Fruit fly (Drosophila melanogaster): Measurements from ENCODE around the gene CG13625.

CG13625 gene

DNA sequence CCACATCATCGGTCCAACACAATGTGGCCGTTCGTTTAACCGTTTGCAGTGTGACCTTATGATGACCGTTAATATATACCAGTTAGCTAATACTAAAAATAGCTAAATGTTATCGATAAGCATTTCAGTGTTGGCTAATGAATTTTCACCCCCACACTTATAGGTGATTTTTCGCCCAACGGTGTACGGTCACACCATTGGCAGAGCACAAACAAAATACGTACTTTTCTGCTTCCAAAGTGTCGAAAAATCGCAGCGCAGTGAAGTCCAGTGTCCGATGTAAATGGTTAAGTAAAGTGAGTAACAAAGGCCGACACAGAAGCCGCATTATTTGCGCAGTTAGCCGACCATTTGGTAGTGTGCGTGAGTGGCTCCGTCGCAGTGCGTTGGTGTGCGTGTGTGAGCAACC is 40.6 kb upstream of the CG13625 start, which contains the start of the genes Syx18 and atl (continued):
- TF ChIP-seq sug (tag; optimal IDR thresholded peaks at IDR 0.05) (peak; percentile 35), slou (GFP tag; optimal IDR thresholded peaks at IDR 0.05) (no peak), D (optimal IDR thresholded peaks at IDR 0.05) (peak; percentile 82), D (GFP tag; optimal IDR thresholded peaks at IDR 0.05) (no peak), CG4328 (GFP tag; optimal IDR thresholded peaks at IDR 0.05) (no peak), dati (GFP tag; IDR thresholded peaks at IDR 0.05) (no peak), Sin3A (optimal IDR thresholded peaks at IDR 0.05) (peak; percentile 78), CG7786 (GFP tag; optimal IDR thresholded peaks at IDR 0.05) (no peak), GATAe (GFP tag; conservative IDR thresholded peaks at IDR 0.05) (no peak), CG2889 (GFP tag; IDR thresholded peaks at IDR 0.05) (no peak), CG1529 (GFP tag; optimal IDR thresholded peaks at IDR 0.05) (no peak), CG2678 (tag; optimal IDR thresholded peaks at IDR 0.05) (no peak), pnt (GFP tag; optimal IDR thresholded peaks at IDR 0.05) (no peak), inv (GFP tag; IDR thresholded peaks at IDR 0.05; ENCODE audit: partially characterized antibody) (no peak), oc (tag; optimal IDR thresholded peaks at IDR 0.05) (no peak), Dip3 (GFP tag; optimal IDR thresholded peaks at IDR 0.05) (no peak), BEAF-32 (GFP tag; optimal IDR thresholded peaks at IDR 0.05) (peak; percentile 59), salm (tag; optimal IDR thresholded peaks at IDR 0.05) (no peak), tgo (GFP tag; IDR thresholded peaks at IDR 0.05) (no peak), lov (optimal IDR thresholded peaks at IDR 0.05) (no peak), lov (GFP tag; IDR thresholded peaks at IDR 0.05) (no peak), CG6854 (GFP tag; optimal IDR thresholded peaks at IDR 0.05) (no peak), h (optimal IDR thresholded peaks at IDR 0.05) (no peak), odd (GFP tag; optimal IDR thresholded peaks at IDR 0.05) (no peak), CHES-1-like (GFP tag; optimal IDR thresholded peaks at IDR 0.05) (peak; percentile 8), CG4617 (GFP tag; optimal IDR thresholded peaks at IDR 0.05; ENCODE audit: borderline replicate concordance) (peak; percentile 97), dysf (GFP tag; IDR thresholded peaks at IDR 0.05) (no peak), mam (GFP tag; optimal IDR thresholded peaks at IDR 0.05) (no peak), fd96Cb (tag; optimal IDR thresholded peaks at IDR 0.05) (no peak), tll (GFP tag; optimal IDR thresholded peaks at IDR 0.05) (no peak), H2.0 (GFP tag; IDR thresholded peaks at IDR 0.05) (no peak), CG32532 (GFP tag; IDR thresholded peaks at IDR 0.05) (no peak), seq (GFP tag; IDR thresholded peaks at IDR 0.05) (no peak), CG16863 (GFP tag; optimal IDR thresholded peaks at IDR 0.05) (no peak), CG12236 (GFP tag; optimal IDR thresholded peaks at IDR 0.05) (no peak), emc (GFP tag; optimal IDR thresholded peaks at IDR 0.05) (no peak), CG10366 (GFP tag; IDR thresholded peaks at IDR 0.05) (no peak), fru (optimal IDR thresholded peaks at IDR 0.05) (no peak), pzg (GFP tag; optimal IDR thresholded peaks at IDR 0.05) (peak; percentile 99), E2f1 (GFP tag; IDR thresholded peaks at IDR 0.05) (no peak), HmgZ (tag; optimal IDR thresholded peaks at IDR 0.05) (peak; percentile 85), her (GFP tag; optimal IDR thresholded peaks at IDR 0.05) (no peak), Ssrp (tag; optimal IDR thresholded peaks at IDR 0.05) (no peak), BtbVII (GFP tag; optimal IDR thresholded peaks at IDR 0.05) (no peak), CG11456 (GFP tag; IDR thresholded peaks at IDR 0.05) (no peak), az2 (GFP tag; optimal IDR thresholded peaks at IDR 0.05) (no peak), vnd (GFP tag; IDR thresholded peaks at IDR 0.05; ENCODE audit: partially characterized antibody) (no peak), CG14441 (GFP tag; IDR thresholded peaks at IDR 0.05) (no peak), CG12942 (GFP tag; optimal IDR thresholded peaks at IDR 0.05) (no peak), lmd (GFP tag; IDR thresholded peaks at IDR 0.05) (no peak), CG15011 (GFP tag; optimal IDR thresholded peaks at IDR 0.05) (no peak), CG30020 (tag; optimal IDR thresholded peaks at IDR 0.05) (peak; percentile 26), Sox102F (GFP tag; optimal IDR thresholded peaks at IDR 0.05) (no peak), Nf-YC (tag; optimal IDR thresholded peaks at IDR 0.05) (no peak)

Data from whole organism, embryonic.